Worm (Caenorhabditis elegans): ENCODE data around the gene emre-1.

ce11 chrX:14959393-14960073, 20.0 kb upstream of the emre-1 start:
- TF ChIP-seq lin-13 (GFP tag; optimal IDR thresholded peaks at IDR 0.05) (no peak), unc-62 (GFP tag; optimal IDR thresholded peaks at IDR 0.05) (no peak), lin-39 (tag; optimal IDR thresholded peaks at IDR 0.05) (no peak), nhr-12 (tag; optimal IDR thresholded peaks at IDR 0.05) (no peak), nhr-237 (tag; optimal IDR thresholded peaks at IDR 0.05) (no peak), unc-39 (tag; optimal IDR thresholded peaks at IDR 0.05) (no peak), ztf-11 (tag; optimal IDR thresholded peaks at IDR 0.05) (no peak), mdl-1 (tag; optimal IDR thresholded peaks at IDR 0.05) (no peak), elt-3 (tag; optimal IDR thresholded peaks at IDR 0.05) (no peak), ZK546.5 (tag; optimal IDR thresholded peaks at IDR 0.05) (no peak)
